Fruit fly (Drosophila melanogaster): ENCODE measurements around the gene CG4572.
A peak's percentile ranks its signal among the peaks of the same experiment; 100 is the strongest.

CG4572 gene

DNA sequence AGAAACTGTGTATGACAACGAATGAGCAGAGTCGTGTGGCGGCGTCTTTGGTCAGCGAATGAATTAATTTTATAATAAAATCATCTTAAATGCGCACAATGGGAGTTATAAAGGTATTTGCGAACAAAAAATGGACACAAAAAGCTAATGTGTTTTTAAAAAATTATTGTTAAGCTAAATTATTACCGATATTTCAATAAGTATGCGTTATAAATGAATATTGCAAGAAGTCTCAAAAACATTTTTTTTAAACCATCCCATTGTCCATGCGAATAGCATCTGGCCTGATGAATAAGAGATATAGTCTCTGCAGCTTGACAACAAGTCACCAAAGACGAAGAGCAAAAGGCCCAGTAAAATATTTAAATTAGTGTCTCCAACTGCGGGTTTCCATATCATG, 33.2 kb downstream of the CG4572 start (continued):
- TF ChIP-seq slou (GFP tag; optimal IDR thresholded peaks at IDR 0.05) (peak; percentile 6), CG18262 (tag; optimal IDR thresholded peaks at IDR 0.05) (peak; percentile 66), dmrt11E (tag; optimal IDR thresholded peaks at IDR 0.05) (no peak), CG7271 (tag; optimal IDR thresholded peaks at IDR 0.05) (no peak), ara (GFP tag; IDR thresholded peaks at IDR 0.05) (peak; percentile 72), fd64A (GFP tag; optimal IDR thresholded peaks at IDR 0.05) (no peak), Hr78 (GFP tag; optimal IDR thresholded peaks at IDR 0.05) (no peak), Spps (tag; optimal IDR thresholded peaks at IDR 0.05) (no peak), inv (GFP tag; IDR thresholded peaks at IDR 0.05; ENCODE audit: partially characterized antibody) (no peak), luna (GFP tag; optimal IDR thresholded peaks at IDR 0.05) (no peak), sima (GFP tag; optimal IDR thresholded peaks at IDR 0.05) (no peak), CG13624 (GFP tag; optimal IDR thresholded peaks at IDR 0.05) (peak; percentile 12), Fer1 (GFP tag; optimal IDR thresholded peaks at IDR 0.05) (peak; percentile 68), Asciz (GFP tag; optimal IDR thresholded peaks at IDR 0.05) (peak; percentile 72), sob (GFP tag; IDR thresholded peaks at IDR 0.05) (peak; percentile 72), CG3726 (GFP tag; IDR thresholded peaks at IDR 0.05) (no peak), CG10959 (GFP tag; IDR thresholded peaks at IDR 0.05) (no peak), CG6654 (GFP tag; optimal IDR thresholded peaks at IDR 0.05) (no peak), CG16813 (GFP tag; IDR thresholded peaks at IDR 0.05; ENCODE audit: partially characterized antibody) (no peak), CG2202 (tag; optimal IDR thresholded peaks at IDR 0.05) (no peak), Doc3 (GFP tag; IDR thresholded peaks at IDR 0.05; ENCODE audit: partially characterized antibody) (no peak), cas (GFP tag; IDR thresholded peaks at IDR 0.05) (no peak), CG8388 (GFP tag; optimal IDR thresholded peaks at IDR 0.05) (peak; percentile 77), CkIIα-i1 (GFP tag; IDR thresholded peaks at IDR 0.05) (no peak), mam (GFP tag; optimal IDR thresholded peaks at IDR 0.05) (peak; percentile 42), bowl (GFP tag; IDR thresholded peaks at IDR 0.05) (peak; percentile 65; the same call in 1 of the 2 replicates), row (GFP tag; IDR thresholded peaks at IDR 0.05) (peak; percentile 73), CG4282 (GFP tag; optimal IDR thresholded peaks at IDR 0.05) (no peak), hb (GFP tag; IDR thresholded peaks at IDR 0.05; ENCODE audit: partially characterized antibody) (no peak), BEAF-32 (GFP tag; optimal IDR thresholded peaks at IDR 0.05) (no peak), sug (tag; optimal IDR thresholded peaks at IDR 0.05) (peak; percentile 30), Ptx1 (GFP tag; IDR thresholded peaks at IDR 0.05) (peak; percentile 68), sd (tag; optimal IDR thresholded peaks at IDR 0.05) (peak; percentile 32), Dref (GFP tag; IDR thresholded peaks at IDR 0.05) (no peak), aop (GFP tag; IDR thresholded peaks at IDR 0.05) (no peak), CG4424 (GFP tag; optimal IDR thresholded peaks at IDR 0.05) (peak; percentile 46), CG7963 (GFP tag; IDR thresholded peaks at IDR 0.05; ENCODE audit: partially characterized antibody) (no peak), abd-A (tag; optimal IDR thresholded peaks at IDR 0.05) (peak; percentile 75), psq (GFP tag; optimal IDR thresholded peaks at IDR 0.05) (no peak), CG12769 (tag; optimal IDR thresholded peaks at IDR 0.05) (peak; percentile 46), Hand (GFP tag; optimal IDR thresholded peaks at IDR 0.05) (no peak), maf-S (GFP tag; optimal IDR thresholded peaks at IDR 0.05) (peak; percentile 29), vnd (GFP tag; IDR thresholded peaks at IDR 0.05; ENCODE audit: partially characterized antibody) (no peak), CG18011 (GFP tag; optimal IDR thresholded peaks at IDR 0.05) (no peak), CG2199 (GFP tag; IDR thresholded peaks at IDR 0.05) (no peak), Tbp (GFP tag; optimal IDR thresholded peaks at IDR 0.05) (no peak), CG6791 (GFP tag; IDR thresholded peaks at IDR 0.05; ENCODE audit: partially characterized antibody) (no peak), CG9932 (GFP tag; IDR thresholded peaks at IDR 0.05) (no peak; the same call in 1 of the 2 replicates), Antp (GFP tag; optimal IDR thresholded peaks at IDR 0.05) (peak; percentile 25), CG15696 (tag; optimal IDR thresholded peaks at IDR 0.05) (peak; percentile 3), CG12299 (tag; optimal IDR thresholded peaks at IDR 0.05) (peak; percentile 41)
